Worm (Caenorhabditis elegans): Measurements from ENCODE around the gene lag-1.
A peak's percentile ranks its signal among the peaks of the same experiment; 100 is the strongest.

ce11 chrIV:6060912-6061311 lies 34.3 kb upstream of the lag-1 start:
- TF ChIP-seq him-1 (tag; optimal IDR thresholded peaks at IDR 0.05) (peak; percentile 53), W03F9.2 (tag; optimal IDR thresholded peaks at IDR 0.05) (no peak)
